Worm (Caenorhabditis elegans) whole organism, late embryonic: ENCODE measurements around the gene rft-2.

Source experiments
- C38D4.7 ChIP-seq: fragments of 200-800 bp; sonication (Bioruptor generic); optimal IDR thresholded peaks from 2 replicates; lab custom pipeline; 2018; ENCODE audit warnings: mild to moderate bottlenecking, missing genetic modification characterization, moderate library complexity, missing compliant biosample characterization
- T23F11.4 ChIP-seq: fragments of 200-800 bp; sonication (Bioruptor generic); optimal IDR thresholded peaks from 2 replicates; lab custom pipeline; 2018; ENCODE audit warnings: mild to moderate bottlenecking, missing genetic modification characterization, missing compliant biosample characterization
- Y22D7AL.16 ChIP-seq: sonication (generic microtip); optimal IDR thresholded peaks from 2 replicates; lab custom pipeline; 2016; ENCODE audit warnings: missing genetic modification characterization, missing compliant biosample characterization
- ama-1 ChIP-seq: fragments of 150-350 bp; optimal IDR thresholded peaks from 2 replicates; lab custom pipeline; 2014
- ceh-2 ChIP-seq: sonication (generic microtip); optimal IDR thresholded peaks from 2 replicates; lab custom pipeline; 2016; ENCODE audit warnings: missing genotype, missing genetic modification characterization, missing compliant biosample characterization
- ceh-31 ChIP-seq: sonication (generic microtip); optimal IDR thresholded peaks from 2 replicates; lab custom pipeline; 2016; ENCODE audit warnings: missing genetic modification characterization, missing compliant biosample characterization
- ets-4 ChIP-seq: sonication (generic microtip); optimal IDR thresholded peaks from 2 replicates; lab custom pipeline; 2016; ENCODE audit warnings: missing genetic modification characterization, missing compliant biosample characterization
- fkh-6 ChIP-seq: sonication (generic microtip); optimal IDR thresholded peaks from 2 replicates; lab custom pipeline; 2016; ENCODE audit warnings: missing genetic modification characterization, missing compliant biosample characterization
- hlh-8 ChIP-seq: sonication (generic microtip); optimal IDR thresholded peaks from 2 replicates; lab custom pipeline; 2016; ENCODE audit warnings: missing genotype, missing genetic modification characterization, missing compliant biosample characterization
- nhr-11 ChIP-seq: fragments of 150-350 bp; optimal IDR thresholded peaks from 2 replicates; lab custom pipeline; 2014; ENCODE audit warnings: missing biosample characterization, missing genetic modification characterization
- npax-4 ChIP-seq: sonication (generic microtip); optimal IDR thresholded peaks from 2 replicates; lab custom pipeline; 2016; ENCODE audit warnings: missing genetic modification characterization, missing compliant biosample characterization
- odd-2 ChIP-seq: sonication (generic microtip); optimal IDR thresholded peaks from 2 replicates; lab custom pipeline; 2017; ENCODE audit warnings: antibody characterized with exemption, mild to moderate bottlenecking, missing genetic modification characterization, missing compliant biosample characterization
- pqm-1 ChIP-seq: sonication (generic microtip); optimal IDR thresholded peaks from 2 replicates; lab custom pipeline; 2016; ENCODE audit warnings: missing genetic modification characterization, missing compliant biosample characterization
- tbx-2 ChIP-seq: sonication (generic microtip); optimal IDR thresholded peaks from 2 replicates; lab custom pipeline; 2016; ENCODE audit warnings: missing genetic modification characterization, missing compliant biosample characterization
- unc-3 ChIP-seq, 2 experiments: fragments of 200-800 bp in 1 of 2; sonication (Bioruptor generic) in 1 of 2; sonication (generic microtip) in 1 of 2; conservative IDR thresholded peaks in 1 of 2; optimal IDR thresholded peaks in 1 of 2; 2 replicates each; pipeline versions ENCODE4 v1.3.6 to Lab custom; 2016 to 2022; ENCODE audit warnings: missing compliant biosample characterization in 2 of 2, missing genetic modification characterization in 2 of 2, missing genetic modification reagents in 1 of 2
- unc-42 ChIP-seq: sonication (generic microtip); optimal IDR thresholded peaks from 2 replicates; lab custom pipeline; 2016; ENCODE audit warnings: missing genotype, missing genetic modification characterization, missing compliant biosample characterization
- zip-5 ChIP-seq: sonication (generic microtip); optimal IDR thresholded peaks from 2 replicates; lab custom pipeline; 2016; ENCODE audit warnings: missing genetic modification characterization, missing compliant biosample characterization
- ztf-16 ChIP-seq: sonication (generic microtip); optimal IDR thresholded peaks from 2 replicates; lab custom pipeline; 2017; ENCODE audit warnings: missing genetic modification characterization, missing compliant biosample characterization

The rft-2 gene

ce11 chrV:4398884-4399283, 51.5 kb downstream of the rft-2 start:
- TF ChIP-seq zip-5, result no peak
- TF ChIP-seq ceh-31, result no peak
- no peak for TF ChIP-seq ceh-2 (tag; lab: Kevin White, UChicago)
- TF ChIP-seq T23F11.4 (GFP tag; lab: Kevin White, UChicago), result no peak
- no peak for TF ChIP-seq hlh-8
- TF ChIP-seq odd-2 (tag; lab: Kevin White, UChicago), result no peak
- no peak for TF ChIP-seq ztf-16 (tag; lab: Kevin White, UChicago)
- no peak for TF ChIP-seq unc-42
- no peak for TF ChIP-seq C38D4.7 (GFP tag; lab: Kevin White, UChicago)
- no peak for TF ChIP-seq nhr-11
- no peak for TF ChIP-seq tbx-2
- no peak for TF ChIP-seq ama-1

ce11 chrV:4398127-4398526, 52.2 kb downstream of the rft-2 start:
- TF ChIP-seq pqm-1 (no peak), Y22D7AL.16 (tag; lab: Kevin White, UChicago) (no peak), npax-4 (no peak), T23F11.4 (GFP tag; lab: Kevin White, UChicago) (no peak), C38D4.7 (GFP tag; lab: Kevin White, UChicago) (no peak)
- TF ChIP-seq, all 69 proteins: peak for 0

ce11 chrV:4396257-4396656, 54.1 kb downstream of the rft-2 start, which contains the start of gene F13A2.3:
TSS of gene F13A2.3 (minus strand) at chrV:4396357.
- TF ChIP-seq fkh-6 (tag; lab: Kevin White, UChicago) (no peak), tbx-2 (no peak), unc-3 (GFP tag; conservative IDR thresholded peaks at IDR 0.05; lab: Robert Waterston, UW) (no peak), unc-3 (tag; optimal IDR thresholded peaks at IDR 0.05; lab: Kevin White, UChicago) (no peak), ets-4 (tag; lab: Kevin White, UChicago) (no peak)
- TF ChIP-seq, all 69 proteins: peak for 0
